Fruit fly (Drosophila melanogaster) whole organism, adult: ENCODE measurements around the gene Scp2.

Experiments
- CG11617 ChIP-seq: fragments of 200-800 bp; sonication (Bioruptor generic); optimal IDR thresholded peaks from 2 replicates; lab custom pipeline; 2017; ENCODE audit warnings: mild to moderate bottlenecking, missing biosample characterization, missing genetic modification reagents, missing genetic modification characterization
- CG12768 ChIP-seq: fragments of 200-800 bp; sonication (Bioruptor generic); optimal IDR thresholded peaks from 2 replicates; lab custom pipeline; 2017; ENCODE audit warnings: missing biosample characterization, missing genetic modification characterization, mild to moderate bottlenecking, moderate library complexity, missing genetic modification reagents
- CG14711 ChIP-seq: fragments of 200-800 bp; sonication (Bioruptor generic); optimal IDR thresholded peaks from 2 replicates; lab custom pipeline; 2018; ENCODE audit warnings: missing biosample characterization, mild to moderate bottlenecking, missing genetic modification characterization, moderate library complexity
- CG1620 ChIP-seq: fragments of 200-800 bp; sonication (Bioruptor generic); optimal IDR thresholded peaks from 2 replicates; lab custom pipeline; 2016; ENCODE audit warnings: missing biosample characterization, missing genetic modification characterization
- CG33017 ChIP-seq: fragments of 200-800 bp; sonication (Bioruptor generic); optimal IDR thresholded peaks from 2 replicates; lab custom pipeline; 2018; ENCODE audit warnings: missing biosample characterization, mild to moderate bottlenecking, missing genetic modification characterization, moderate library complexity
- CG5204 ChIP-seq: fragments of 200-800 bp; sonication (Bioruptor generic); optimal IDR thresholded peaks from 2 replicates; lab custom pipeline; 2016; ENCODE audit warnings: missing biosample characterization, missing genetic modification characterization
- CG7045 ChIP-seq: fragments of 200-800 bp; sonication (Bioruptor generic); optimal IDR thresholded peaks from 2 replicates; lab custom pipeline; 2017; ENCODE audit warnings: missing biosample characterization, mild to moderate bottlenecking, missing genetic modification characterization
- CG7101 ChIP-seq: fragments of 200-800 bp; sonication (Bioruptor generic); optimal IDR thresholded peaks from 2 replicates; lab custom pipeline; 2018; ENCODE audit warnings: missing biosample characterization, mild to moderate bottlenecking, missing genetic modification characterization, moderate library complexity
- Clk ChIP-seq: fragments of 200-800 bp; sonication (Bioruptor generic); optimal IDR thresholded peaks from 2 replicates; lab custom pipeline; 2017; ENCODE audit warnings: missing biosample characterization, missing genetic modification characterization
- Crg-1 ChIP-seq: fragments of 200-800 bp; sonication (Bioruptor generic); optimal IDR thresholded peaks from 2 replicates; lab custom pipeline; 2016; ENCODE audit warnings: missing biosample characterization, missing genetic modification characterization
- Hr96 ChIP-seq: fragments of 200-800 bp; sonication (Bioruptor generic); optimal IDR thresholded peaks from 2 replicates; lab custom pipeline; 2016; ENCODE audit warnings: missing biosample characterization, missing genetic modification characterization
- Mnt ChIP-seq: fragments of 200-800 bp; sonication (Bioruptor generic); optimal IDR thresholded peaks from 2 replicates; lab custom pipeline; 2016; ENCODE audit warnings: missing biosample characterization, mild to moderate bottlenecking, missing genetic modification characterization
- bab1 ChIP-seq: fragments of 200-800 bp; sonication (Bioruptor generic); optimal IDR thresholded peaks from 3 replicates; lab custom pipeline; 2019; ENCODE audit warnings: missing biosample characterization, mild to moderate bottlenecking, missing genetic modification characterization, moderate library complexity
- cic ChIP-seq: fragments of 200-800 bp; sonication (Bioruptor generic); optimal IDR thresholded peaks from 2 replicates; lab custom pipeline; 2017; ENCODE audit warnings: missing biosample characterization, mild to moderate bottlenecking, missing genetic modification characterization, moderate library complexity
- cnc ChIP-seq, 2 experiments: fragments of >200 bp; optimal IDR thresholded peaks; 2 replicates each; lab custom pipeline; 2017
- kay ChIP-seq: fragments of 200-800 bp; sonication (Bioruptor generic); peaks from one replicate; lab custom pipeline; 2016; ENCODE audit warnings: missing biosample characterization, missing genetic modification characterization, borderline replicate concordance
- ovo ChIP-seq: fragments of 200-800 bp; sonication (Bioruptor generic); optimal IDR thresholded peaks from 2 replicates; lab custom pipeline; 2016; ENCODE audit warnings: missing biosample characterization, missing genetic modification characterization
- pad ChIP-seq: fragments of 200-800 bp; sonication (Bioruptor generic); optimal IDR thresholded peaks from 3 replicates; lab custom pipeline; 2017; ENCODE audit warnings: missing biosample characterization, missing genetic modification characterization, mild to moderate bottlenecking, moderate library complexity, missing genetic modification reagents
- tj ChIP-seq: fragments of 200-800 bp; sonication (Bioruptor generic); optimal IDR thresholded peaks from 3 replicates; lab custom pipeline; 2017; ENCODE audit warnings: missing biosample characterization, mild to moderate bottlenecking, missing genetic modification characterization, moderate library complexity
- toe ChIP-seq: fragments of 200-800 bp; sonication (Bioruptor generic); optimal IDR thresholded peaks from 2 replicates; lab custom pipeline; 2016; ENCODE audit warnings: missing biosample characterization, missing genetic modification characterization

Gene Scp2

DNA sequence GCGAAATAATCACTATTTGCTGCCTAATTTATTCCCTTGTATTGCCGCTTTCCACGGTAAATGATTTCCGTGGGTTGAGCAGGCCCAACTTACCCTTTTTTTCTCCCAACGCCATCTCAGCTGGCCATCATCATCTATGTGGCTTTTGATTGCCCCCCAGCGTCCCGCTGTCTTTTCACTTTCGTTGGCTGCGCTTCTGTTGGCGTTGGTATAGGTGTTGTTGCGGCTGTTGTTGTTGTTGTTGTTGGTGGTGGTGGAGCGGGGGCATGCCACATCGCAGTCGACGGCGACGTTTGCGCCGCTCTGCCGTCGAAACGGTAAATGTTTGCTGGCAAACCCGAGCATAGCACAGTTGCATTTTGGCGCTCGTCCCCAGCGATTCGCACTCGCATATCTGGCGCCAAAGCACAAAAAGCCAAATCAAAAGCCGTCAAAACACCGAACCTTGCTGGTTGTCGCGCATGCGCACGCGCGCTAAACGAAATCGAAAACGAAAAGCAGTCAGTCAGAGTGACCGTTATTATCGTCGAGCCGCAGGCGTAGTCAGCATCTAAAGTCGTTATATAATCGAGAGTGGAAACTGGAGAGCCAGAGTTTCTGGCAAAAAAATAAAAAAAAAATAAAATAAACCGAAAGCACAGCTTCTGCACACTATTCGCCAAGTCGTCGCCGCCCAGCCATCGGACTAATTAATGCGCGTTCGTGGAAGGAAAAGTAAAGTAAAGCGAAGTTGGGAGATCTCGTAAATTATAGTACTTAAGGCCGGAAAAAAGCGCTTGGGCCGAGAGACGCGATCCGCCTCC, 10.8 kb upstream of the Scp2 start, which contains the start of gene CG14892:
Gene CG14892 (plus strand): TSS at position 359 of the 803 bp plus-strand sequence.
- TF ChIP-seq toe (no peak), CG14711 (tag; lab: Kevin White, UChicago) (no peak), Clk (no peak), ovo (GFP tag; lab: Kevin White, UChicago) (no peak), CG5204 (GFP tag; lab: Kevin White, UChicago) (no peak), Mnt (no peak), CG7045 (GFP tag; lab: Kevin White, UChicago) (no peak), Crg-1 (GFP tag; lab: Kevin White, UChicago) (no peak), CG1620 (GFP tag; lab: Kevin White, UChicago) (no peak), bab1 (no peak), CG7101 (tag; lab: Kevin White, UChicago) (no peak), CG12768 (no peak), cnc (optimal IDR thresholded peaks at IDR 0.05; lab: Kevin White, UChicago) (no peak), kay (GFP tag; lab: Kevin White, UChicago) (no peak)

DNA sequence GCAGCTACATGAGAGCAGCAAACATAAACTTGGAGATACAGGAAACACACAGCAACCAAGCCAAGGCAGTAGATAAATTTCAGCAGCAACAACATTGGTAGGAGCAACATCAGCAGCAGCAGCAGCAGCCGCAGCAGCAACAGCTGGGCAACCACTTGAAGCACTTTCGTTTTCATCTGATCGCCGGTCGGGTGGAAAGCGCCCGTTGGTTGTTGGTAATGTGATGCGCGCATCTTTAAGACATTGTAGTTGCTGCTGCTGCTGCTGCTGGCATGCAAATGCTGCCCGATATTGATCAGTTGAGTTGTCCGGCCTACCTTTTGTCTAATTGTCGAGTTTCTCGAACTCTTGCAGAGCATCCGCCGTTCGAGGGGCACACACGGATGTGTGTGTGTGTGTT, 7.9 kb upstream of the Scp2 start:
- no peak for TF ChIP-seq CG11617
- TF ChIP-seq CG12768: no peak
- TF ChIP-seq toe: no peak
- TF ChIP-seq Mnt: no peak
- no peak for TF ChIP-seq pad (GFP tag; lab: Kevin White, UChicago)
- no peak for TF ChIP-seq tj (GFP tag; lab: Kevin White, UChicago)
- TF ChIP-seq ovo (GFP tag; lab: Kevin White, UChicago): no peak
- no peak for TF ChIP-seq Hr96 (GFP tag; lab: Kevin White, UChicago)
- no peak for TF ChIP-seq CG7045 (GFP tag; lab: Kevin White, UChicago)
- no peak for TF ChIP-seq cic
- TF ChIP-seq Clk: no peak
- TF ChIP-seq CG14711 (tag; lab: Kevin White, UChicago): no peak
- no peak for TF ChIP-seq cnc (optimal IDR thresholded peaks at IDR 0.05; lab: Kevin White, UChicago)
- no peak for TF ChIP-seq CG1620 (GFP tag; lab: Kevin White, UChicago)
- no peak for TF ChIP-seq Crg-1 (GFP tag; lab: Kevin White, UChicago)
- TF ChIP-seq CG5204 (GFP tag; lab: Kevin White, UChicago): no peak
- TF ChIP-seq CG33017 (tag; lab: Kevin White, UChicago): no peak
- no peak for TF ChIP-seq kay (GFP tag; lab: Kevin White, UChicago)
- TF ChIP-seq bab1: no peak

DNA sequence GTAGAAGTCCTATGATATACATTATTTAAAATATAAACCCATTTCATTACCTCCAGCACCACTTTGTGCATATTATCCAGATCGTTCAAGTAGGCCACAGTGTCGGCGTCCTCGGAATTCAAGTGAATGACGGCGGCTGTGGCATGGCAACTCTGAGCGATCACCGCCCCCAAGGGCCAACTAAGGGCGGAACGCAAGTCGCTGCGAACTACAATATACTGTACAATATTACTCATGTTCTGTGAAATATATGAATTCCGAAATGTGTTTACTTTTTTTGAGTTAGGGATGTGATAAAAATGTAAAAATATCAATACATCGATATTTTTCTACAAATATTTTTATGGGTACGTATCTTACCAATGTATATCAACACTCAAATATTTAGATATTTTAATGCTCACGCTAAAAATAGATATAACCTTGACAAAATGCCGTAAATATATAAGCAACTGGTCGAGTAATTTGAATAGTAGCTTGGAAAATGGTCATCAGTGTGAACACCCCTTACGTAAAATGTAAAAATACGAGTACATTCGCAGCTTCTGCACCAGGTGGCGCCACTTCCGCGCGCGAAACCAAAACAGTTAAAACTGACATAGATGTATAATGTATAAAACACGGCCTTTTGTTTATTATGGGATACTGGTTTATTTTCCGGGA, 9.8 kb downstream of the Scp2 start, which contains the start of gene CG14903:
Gene CG14903 (minus strand): TSS at position 270 of the 663 bp plus-strand sequence.
- TF ChIP-seq toe (peak; percentile 37), Mnt (no peak), CG5204 (GFP tag; lab: Kevin White, UChicago) (peak; percentile 16), CG1620 (GFP tag; lab: Kevin White, UChicago) (peak; percentile 36), Hr96 (GFP tag; lab: Kevin White, UChicago) (peak; percentile 59), CG14711 (tag; lab: Kevin White, UChicago) (peak; percentile 55), CG12768 (peak; percentile 11), cic (no peak)

DNA sequence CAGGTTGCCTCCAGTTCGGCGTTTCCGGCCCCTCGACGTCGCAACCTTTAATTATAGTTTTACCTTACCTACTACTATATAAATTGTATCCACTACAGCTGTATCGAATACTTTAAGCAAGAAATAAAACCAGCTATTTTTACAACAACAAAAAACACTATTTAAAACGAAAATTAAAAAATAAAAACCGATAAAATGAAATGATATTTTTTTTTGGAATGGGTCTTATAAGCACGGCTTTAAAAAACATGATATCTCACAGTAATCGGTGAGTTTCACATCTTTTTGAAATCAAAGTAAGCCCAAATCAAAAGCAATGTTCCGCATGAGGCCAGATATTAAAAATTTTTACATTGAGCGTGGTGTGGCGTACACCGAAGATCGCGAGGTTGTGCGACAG, 12.2 kb downstream of the Scp2 start, which contains the start of gene CG14891:
Gene CG14891 (plus strand): TSS at position 301 of the 400 bp plus-strand sequence.
- TF ChIP-seq cic (no peak), bab1 (no peak), Mnt (no peak)

DNA sequence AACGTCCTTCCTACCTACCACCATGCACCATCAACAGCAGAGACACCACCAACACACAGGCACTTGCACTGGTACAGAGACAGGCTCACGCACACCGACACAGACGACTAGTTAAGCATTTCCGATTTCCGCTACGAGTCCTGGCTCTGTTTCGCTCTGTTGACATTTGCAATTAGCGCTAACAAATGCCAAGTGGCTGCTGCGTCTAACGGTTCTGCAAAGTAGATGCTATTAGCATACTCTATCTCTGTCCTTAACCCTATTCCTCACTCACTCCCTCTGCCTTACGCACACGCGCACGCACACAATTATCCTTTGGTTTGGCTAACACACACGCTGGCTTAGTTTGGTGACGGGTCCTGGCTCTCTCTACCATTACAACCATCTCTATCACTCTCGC, 13.0 kb downstream of the Scp2 start:
- no peak for TF ChIP-seq tj (GFP tag; lab: Kevin White, UChicago)
- TF ChIP-seq cnc (optimal IDR thresholded peaks at IDR 0.05; lab: Kevin White, UChicago): no peak
- TF ChIP-seq kay (GFP tag; lab: Kevin White, UChicago): no peak
- TF ChIP-seq cic: no peak
- TF ChIP-seq CG12768: no peak
- TF ChIP-seq bab1: no peak
- no peak for TF ChIP-seq Hr96 (GFP tag; lab: Kevin White, UChicago)
- no peak for TF ChIP-seq Clk
- no peak for TF ChIP-seq CG7045 (GFP tag; lab: Kevin White, UChicago)
- TF ChIP-seq CG7101 (tag; lab: Kevin White, UChicago): no peak
- TF ChIP-seq Mnt: no peak
- no peak for TF ChIP-seq pad (GFP tag; lab: Kevin White, UChicago)
- TF ChIP-seq ovo (GFP tag; lab: Kevin White, UChicago): no peak
- no peak for TF ChIP-seq CG5204 (GFP tag; lab: Kevin White, UChicago)
- TF ChIP-seq CG11617: no peak
- TF ChIP-seq CG14711 (tag; lab: Kevin White, UChicago): no peak
- TF ChIP-seq CG1620 (GFP tag; lab: Kevin White, UChicago): no peak
- TF ChIP-seq CG33017 (tag; lab: Kevin White, UChicago): no peak
- no peak for TF ChIP-seq toe

DNA sequence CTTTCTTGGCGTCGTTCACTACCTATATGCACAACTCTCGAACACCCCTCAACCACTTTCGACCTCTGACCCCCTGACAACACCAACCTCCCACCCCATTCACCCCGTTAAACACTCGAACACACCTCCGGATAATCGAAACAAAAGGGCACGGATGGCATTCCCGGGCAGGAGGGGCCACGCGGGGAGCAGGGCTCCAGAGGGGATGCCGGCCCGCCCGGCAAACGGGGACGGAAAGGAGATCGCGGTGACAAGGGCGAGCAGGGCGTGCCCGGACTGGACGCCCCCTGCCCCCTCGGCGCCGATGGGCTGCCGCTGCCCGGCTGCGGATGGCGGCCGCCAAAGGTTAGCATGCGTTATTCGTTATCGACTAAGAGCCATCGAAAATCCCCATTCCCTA, 14.1 kb downstream of the Scp2 start:
- no peak for TF ChIP-seq ovo (GFP tag; lab: Kevin White, UChicago)
- no peak for TF ChIP-seq Hr96 (GFP tag; lab: Kevin White, UChicago)
- TF ChIP-seq cnc (optimal IDR thresholded peaks at IDR 0.05; lab: Kevin White, UChicago): no peak
- TF ChIP-seq CG12768: no peak
- no peak for TF ChIP-seq CG33017 (tag; lab: Kevin White, UChicago)
- TF ChIP-seq bab1: no peak
- no peak for TF ChIP-seq Crg-1 (GFP tag; lab: Kevin White, UChicago)
- TF ChIP-seq CG14711 (tag; lab: Kevin White, UChicago): no peak
- no peak for TF ChIP-seq CG11617
